Worm (Caenorhabditis elegans) whole organism, early embryonic: ENCODE results near the gene R12B2.2.

Experiments used
- B0310.2 ChIP-seq: sonication (generic microtip); optimal IDR thresholded peaks from 2 replicates; lab custom pipeline; 2016; ENCODE audit warnings: mild to moderate bottlenecking, missing genetic modification characterization, missing compliant biosample characterization
- F13C5.2 ChIP-seq: sonication (generic microtip); optimal IDR thresholded peaks from 2 replicates; lab custom pipeline; 2017; ENCODE audit warnings: mild to moderate bottlenecking, missing genetic modification characterization, inconsistent platforms, missing compliant biosample characterization
- aly-1 ChIP-seq: sonication (generic microtip); optimal IDR thresholded peaks from 2 replicates; lab custom pipeline; 2016; ENCODE audit warnings: missing genetic modification characterization, missing compliant biosample characterization
- ama-1 ChIP-seq: fragments of 150-350 bp; optimal IDR thresholded peaks from 2 replicates; lab custom pipeline; 2014
- ceh-13 ChIP-seq: fragments of 200-800 bp; sonication (Bioruptor generic); optimal IDR thresholded peaks from 2 replicates; lab custom pipeline; 2018; ENCODE audit warnings: mild to moderate bottlenecking, missing genetic modification characterization, missing compliant biosample characterization
- ceh-36 ChIP-seq: sonication (generic microtip); optimal IDR thresholded peaks from 2 replicates; lab custom pipeline; 2016; ENCODE audit warnings: missing genetic modification characterization, inconsistent platforms, missing compliant biosample characterization
- ets-7 ChIP-seq: sonication (generic microtip); optimal IDR thresholded peaks from 2 replicates; lab custom pipeline; 2016; ENCODE audit warnings: missing genotype, missing genetic modification characterization, missing compliant biosample characterization
- flt-1 ChIP-seq: fragments of 200-800 bp; sonication (Bioruptor generic); IDR thresholded peaks from 2 replicates; pipeline ENCODE4 v1.3.6; 2022; ENCODE audit warnings: missing genetic modification characterization, missing compliant biosample characterization
- hmbx-1 ChIP-seq: sonication (generic microtip); optimal IDR thresholded peaks from 2 replicates; lab custom pipeline; 2016; ENCODE audit warnings: mild to moderate bottlenecking, missing genetic modification characterization, missing compliant biosample characterization
- hmg-4 ChIP-seq: fragments of 200-800 bp; sonication (Bioruptor generic); optimal IDR thresholded peaks from 2 replicates; lab custom pipeline; 2018; ENCODE audit warnings: mild to moderate bottlenecking, missing genetic modification characterization, missing compliant biosample characterization
- hnd-1 ChIP-seq: sonication (generic microtip); optimal IDR thresholded peaks from 2 replicates; lab custom pipeline; 2016; ENCODE audit warnings: missing genetic modification characterization, missing compliant biosample characterization
- pes-1 ChIP-seq: fragments of 200-800 bp; sonication (Bioruptor generic); IDR thresholded peaks from 2 replicates; pipeline ENCODE4 v1.3.6; 2022; ENCODE audit warnings: missing genetic modification reagents, missing genetic modification characterization, missing compliant biosample characterization
- scrt-1 ChIP-seq: fragments of 200-800 bp; sonication (Bioruptor generic); IDR thresholded peaks from 2 replicates; pipeline ENCODE4 v1.3.6; 2022; ENCODE audit warnings: missing genetic modification characterization, missing compliant biosample characterization
- sea-1 ChIP-seq: fragments of 200-800 bp; sonication (Bioruptor generic); conservative IDR thresholded peaks from 2 replicates; pipeline ENCODE4 v1.3.6; 2022; ENCODE audit warnings: missing genetic modification characterization, missing compliant biosample characterization
- tbx-11 ChIP-seq: fragments of 200-800 bp; sonication (Bioruptor generic); IDR thresholded peaks from 2 replicates; pipeline ENCODE4 v1.3.6; 2022; ENCODE audit warnings: missing genetic modification characterization, missing compliant biosample characterization
- tbx-37 ChIP-seq: fragments of 200-800 bp; sonication (Bioruptor generic); conservative IDR thresholded peaks from 2 replicates; pipeline ENCODE4 v1.3.6; 2022; ENCODE audit warnings: missing genetic modification reagents, missing genetic modification characterization, missing compliant biosample characterization
- tra-4 ChIP-seq: sonication (generic microtip); optimal IDR thresholded peaks from 2 replicates; lab custom pipeline; 2017; ENCODE audit warnings: missing genetic modification characterization, missing compliant biosample characterization

Gene R12B2.2

ce11 chrIII:5785273-5785929 lies 21.4 kb upstream of the R12B2.2 start, which contains the start of gene Y37B11A.3:
TSS of gene Y37B11A.3 (minus strand) at chrIII:5785323.
- no peak for TF ChIP-seq ceh-13
- no peak for TF ChIP-seq sea-1 (GFP tag; lab: Robert Waterston, UW)
- no peak for TF ChIP-seq hnd-1
- TF ChIP-seq ceh-36 (tag; lab: Kevin White, UChicago) = no peak
- no peak for TF ChIP-seq aly-1
- no peak for TF ChIP-seq hmbx-1 (tag; lab: Kevin White, UChicago)

ce11 chrIII:5790550-5790949 lies 16.3 kb upstream of the R12B2.2 start, which contains the start of gene rev-3:
TSS of gene rev-3 (minus strand) at chrIII:5790650.
- no peak for TF ChIP-seq sea-1 (GFP tag; lab: Robert Waterston, UW)
- no peak for TF ChIP-seq ceh-36 (tag; lab: Kevin White, UChicago)
- TF ChIP-seq flt-1 (GFP tag; lab: Robert Waterston, UW) = no peak
- no peak for TF ChIP-seq aly-1
- TF ChIP-seq hmg-4 (GFP tag; lab: Kevin White, UChicago) = no peak
- no peak for TF ChIP-seq ets-7 (tag; lab: Kevin White, UChicago)
- TF ChIP-seq tbx-11 = no peak
- no peak for TF ChIP-seq hnd-1
- no peak for TF ChIP-seq tra-4 (tag; lab: Kevin White, UChicago)
- no peak for TF ChIP-seq tbx-37
- TF ChIP-seq ama-1 (lab: Kevin White, UChicago) = no peak
- TF ChIP-seq scrt-1 (GFP tag; lab: Robert Waterston, UW) = no peak
- TF ChIP-seq B0310.2 (tag; lab: Kevin White, UChicago) = no peak
- TF ChIP-seq pes-1 (GFP tag; lab: Robert Waterston, UW) = no peak
- no peak for TF ChIP-seq ceh-13

ce11 chrIII:5794982-5795381 lies 11.8 kb upstream of the R12B2.2 start:
- no peak for TF ChIP-seq ceh-36 (tag; lab: Kevin White, UChicago)
- no peak for TF ChIP-seq tbx-11
- TF ChIP-seq flt-1 (GFP tag; lab: Robert Waterston, UW) = no peak
- no peak for TF ChIP-seq B0310.2 (tag; lab: Kevin White, UChicago)
- no peak for TF ChIP-seq hmbx-1 (tag; lab: Kevin White, UChicago)
- no peak for TF ChIP-seq scrt-1 (GFP tag; lab: Robert Waterston, UW)

ce11 chrIII:5798747-5799146 lies 8.1 kb upstream of the R12B2.2 start, which contains the start of gene ceh-10:
TSS of gene ceh-10 (plus strand) at chrIII:5799047.
- TF ChIP-seq F13C5.2 (tag; lab: Kevin White, UChicago) (no peak), pes-1 (GFP tag; lab: Robert Waterston, UW) (no peak), ets-7 (tag; lab: Kevin White, UChicago) (no peak), scrt-1 (GFP tag; lab: Robert Waterston, UW) (no peak), tbx-11 (no peak), tra-4 (tag; lab: Kevin White, UChicago) (no peak), ceh-36 (tag; lab: Kevin White, UChicago) (no peak), aly-1 (no peak), hmbx-1 (tag; lab: Kevin White, UChicago) (no peak), flt-1 (GFP tag; lab: Robert Waterston, UW) (no peak), sea-1 (GFP tag; lab: Robert Waterston, UW) (no peak)

- TF ChIP-seq flt-1 (GFP tag; lab: Robert Waterston, UW) = no peak
- TF ChIP-seq ama-1 (lab: Kevin White, UChicago) = no peak
- TF ChIP-seq tra-4 (tag; lab: Kevin White, UChicago) = no peak
- TF ChIP-seq F13C5.2 (tag; lab: Kevin White, UChicago) = no peak
- no peak for TF ChIP-seq ets-7 (tag; lab: Kevin White, UChicago)
- TF ChIP-seq hnd-1 = no peak
- no peak for TF ChIP-seq ceh-36 (tag; lab: Kevin White, UChicago)
Observed at ce11 chrIII:5802971-5803370, 3.8 kb upstream of the R12B2.2 start, which contains the start of the genes polq-1 and him-10. TSS of gene polq-1 (minus strand) at chrIII:5803160. TSS of gene him-10 (plus strand) at chrIII:5803260.

ce11 chrIII:5805273-5805672 lies 1.5 kb upstream of the R12B2.2 start, which contains the start of gene R12B2.3:
TSS of gene R12B2.3 (plus strand) at chrIII:5805573.
- no peak for TF ChIP-seq pes-1 (GFP tag; lab: Robert Waterston, UW)
- no peak for TF ChIP-seq ceh-36 (tag; lab: Kevin White, UChicago)
- TF ChIP-seq ama-1 (lab: Kevin White, UChicago) = no peak
- no peak for TF ChIP-seq flt-1 (GFP tag; lab: Robert Waterston, UW)
- no peak for TF ChIP-seq F13C5.2 (tag; lab: Kevin White, UChicago)
- TF ChIP-seq hmbx-1 (tag; lab: Kevin White, UChicago) = no peak

ce11 chrIII:5810012-5810411 lies 3.2 kb downstream of the R12B2.2 start:
- TF ChIP-seq tbx-11 = no peak
- no peak for TF ChIP-seq B0310.2 (tag; lab: Kevin White, UChicago)
- no peak for TF ChIP-seq hmbx-1 (tag; lab: Kevin White, UChicago)
- no peak for TF ChIP-seq sea-1 (GFP tag; lab: Robert Waterston, UW)
- no peak for TF ChIP-seq scrt-1 (GFP tag; lab: Robert Waterston, UW)
- TF ChIP-seq ama-1 (lab: Kevin White, UChicago) = no peak
- no peak for TF ChIP-seq tbx-37
- no peak for TF ChIP-seq ceh-36 (tag; lab: Kevin White, UChicago)
- TF ChIP-seq F13C5.2 (tag; lab: Kevin White, UChicago) = no peak
- TF ChIP-seq aly-1 = no peak
- no peak for TF ChIP-seq ets-7 (tag; lab: Kevin White, UChicago)
- no peak for TF ChIP-seq hmg-4 (GFP tag; lab: Kevin White, UChicago)
- TF ChIP-seq ceh-13 = no peak
- TF ChIP-seq tra-4 (tag; lab: Kevin White, UChicago) = no peak
- no peak for TF ChIP-seq pes-1 (GFP tag; lab: Robert Waterston, UW)
